Worm (Caenorhabditis elegans) whole organism, mixed stage, embryonic: Measurements from ENCODE around the gene C36E8.4.

ENCODE experiments used
- nhr-28 ChIP-seq: fragments of 150-350 bp; optimal IDR thresholded peaks from 2 replicates; lab custom pipeline; 2014; ENCODE audit warnings: missing biosample characterization, missing genetic modification characterization
- pha-4 ChIP-seq: fragments of 150-350 bp; optimal IDR thresholded peaks from 2 replicates; lab custom pipeline; 2018; ENCODE audit warnings: missing biosample characterization, missing genetic modification reagents, missing genetic modification characterization

DNA sequence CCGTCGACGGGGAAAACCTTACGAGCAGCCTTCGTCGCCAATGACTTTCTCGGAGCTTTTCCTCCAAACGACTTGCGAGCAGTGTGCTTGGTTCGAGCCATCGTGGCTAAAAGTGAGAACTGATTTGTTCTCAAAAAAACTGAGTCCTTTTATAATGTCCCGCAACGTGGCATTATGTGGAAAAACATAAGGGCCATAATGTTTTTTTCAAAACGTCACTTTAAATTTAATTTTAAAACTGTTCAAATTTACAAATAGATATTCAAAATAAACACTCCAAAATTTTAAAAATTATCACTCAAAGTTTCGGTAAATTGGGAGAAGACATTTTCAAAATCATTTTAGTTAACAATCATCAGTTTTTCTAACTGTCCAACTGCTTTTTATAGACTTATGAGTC is 47.9 kb downstream of the C36E8.4 start, which contains the start of gene his-70:
- no peak for TF ChIP-seq pha-4 (tag; lab: Kevin White, UChicago)
- TF ChIP-seq nhr-28 (tag; lab: Kevin White, UChicago): no peak
